Worm (Caenorhabditis elegans): ENCODE measurements around the gene ZK1055.2.
"Not testable (repeated sequence)": the region's sequence is repeated elsewhere in the genome, so short reads cannot be mapped to it uniquely, and the experiment has no call there.

ZK1055.2 gene

DNA sequence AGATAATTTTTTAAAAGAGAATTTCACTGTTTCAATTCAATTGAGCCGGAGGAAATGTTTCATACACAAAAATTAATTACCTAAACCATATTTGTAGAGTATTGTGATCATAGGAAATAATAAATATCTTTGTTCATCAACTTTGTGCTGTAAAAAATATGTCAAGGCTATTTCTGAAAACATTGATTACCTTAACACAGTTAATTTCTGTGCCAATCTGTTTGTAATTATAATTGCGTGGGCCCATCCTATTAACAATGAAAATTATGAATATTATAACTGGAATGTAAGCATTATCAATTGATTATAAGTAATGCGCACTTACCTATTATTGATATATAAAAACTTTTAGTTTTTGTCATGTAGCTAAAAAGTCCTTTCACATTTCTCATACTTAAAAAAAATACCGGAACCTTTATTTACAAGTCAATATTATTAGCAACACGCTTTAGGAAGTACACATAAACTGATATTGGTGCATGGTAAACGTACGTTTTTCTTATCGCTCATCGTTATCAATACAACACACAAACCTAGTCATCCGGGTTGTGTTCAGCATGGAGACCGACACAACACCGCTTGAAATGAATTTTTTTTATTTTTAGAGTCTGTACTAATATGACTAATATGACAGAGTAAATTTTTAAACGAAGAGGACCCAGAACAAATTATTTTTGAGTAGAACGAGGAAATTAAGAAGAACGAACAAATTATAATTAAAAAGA lies 14.8 kb upstream of the ZK1055.2 start, which contains the start of gene fut-2:
Gene fut-2 (minus strand): TSS at position 485 of the 725 bp plus-strand sequence.
- TF ChIP-seq C34F6.9 (tag; optimal IDR thresholded peaks at IDR 0.05): no peak
- TF ChIP-seq fos-1 (tag; optimal IDR thresholded peaks at IDR 0.05): peak; percentile 98
- TF ChIP-seq crh-2 (tag; optimal IDR thresholded peaks at IDR 0.05): peak; percentile 3

DNA sequence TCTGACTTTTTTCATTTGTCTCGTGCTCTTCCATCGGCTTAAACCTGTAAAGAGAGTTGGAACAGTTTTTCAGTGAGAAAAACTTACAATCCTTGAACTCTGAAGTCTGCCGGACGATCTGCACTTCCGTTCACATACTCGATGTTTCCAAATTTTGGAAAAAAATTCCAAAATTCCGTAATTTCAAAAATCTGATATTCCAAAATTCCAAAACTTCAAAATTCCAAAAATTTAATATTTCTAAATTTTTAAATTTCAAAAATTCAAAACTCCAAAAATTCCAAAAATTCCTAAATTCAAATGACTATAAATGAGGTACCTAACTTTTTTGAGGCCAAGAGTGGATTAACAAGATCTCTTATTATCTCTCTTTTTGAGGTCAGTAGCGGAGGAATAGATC lies 13.8 kb upstream of the ZK1055.2 start, which contains the start of gene EGAP9.4:
Gene EGAP9.4 (plus strand): TSS at position 301 of the 400 bp plus-strand sequence.
- TF ChIP-seq lsy-2 (tag; optimal IDR thresholded peaks at IDR 0.05) (no peak), aly-2 (tag; optimal IDR thresholded peaks at IDR 0.05) (no peak)

DNA sequence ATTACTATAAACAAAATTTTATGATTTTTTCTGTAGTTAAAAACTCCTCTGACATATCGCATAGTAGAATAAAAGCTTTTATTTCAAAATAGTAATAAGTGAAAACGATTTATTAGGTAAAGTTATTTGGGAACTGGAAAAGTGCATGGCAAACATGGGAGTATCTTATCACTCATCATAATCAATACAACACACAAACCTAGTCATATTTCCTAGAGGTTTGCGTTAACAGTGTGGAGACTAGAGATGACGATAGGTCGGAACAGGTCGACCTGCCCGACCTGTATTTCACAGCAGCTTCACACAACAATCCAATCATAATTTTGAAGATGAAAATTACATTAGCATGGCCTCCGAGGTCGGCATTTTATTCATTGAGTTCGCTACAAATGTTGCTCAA lies 10.4 kb upstream of the ZK1055.2 start, which contains the start of gene EGAP9.3:
Gene EGAP9.3 (minus strand): TSS at position 131 of the 400 bp plus-strand sequence.
- TF ChIP-seq nhr-129 (tag; optimal IDR thresholded peaks at IDR 0.05) (no peak), fos-1 (tag; optimal IDR thresholded peaks at IDR 0.05) (peak; percentile 74)

DNA sequence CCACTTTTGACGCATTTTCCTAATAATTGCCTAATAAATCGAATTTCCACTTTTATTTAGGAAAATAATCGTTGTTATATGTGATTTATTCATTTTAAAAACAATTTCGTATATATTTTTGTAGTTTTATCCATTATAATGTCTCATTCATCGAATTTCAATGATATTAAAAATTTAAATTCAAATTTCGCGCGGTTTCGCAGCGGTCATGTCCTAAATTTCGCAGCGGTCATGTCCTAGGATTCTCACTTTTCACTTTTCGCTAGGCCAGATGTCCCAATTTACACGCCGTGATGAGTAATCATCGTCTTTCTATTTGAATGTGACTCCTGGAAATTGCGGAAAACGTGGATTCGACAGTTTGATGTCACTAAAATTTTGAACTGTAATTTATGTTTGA lies 8.6 kb upstream of the ZK1055.2 start, which contains the start of gene ZK1055.4:
Gene ZK1055.4 (plus strand): TSS at position 301 of the 400 bp plus-strand sequence.
- TF ChIP-seq ceh-82, lin-39, mbf-1 (tag; optimal IDR thresholded peaks at IDR 0.05): not testable (repeated sequence)

DNA sequence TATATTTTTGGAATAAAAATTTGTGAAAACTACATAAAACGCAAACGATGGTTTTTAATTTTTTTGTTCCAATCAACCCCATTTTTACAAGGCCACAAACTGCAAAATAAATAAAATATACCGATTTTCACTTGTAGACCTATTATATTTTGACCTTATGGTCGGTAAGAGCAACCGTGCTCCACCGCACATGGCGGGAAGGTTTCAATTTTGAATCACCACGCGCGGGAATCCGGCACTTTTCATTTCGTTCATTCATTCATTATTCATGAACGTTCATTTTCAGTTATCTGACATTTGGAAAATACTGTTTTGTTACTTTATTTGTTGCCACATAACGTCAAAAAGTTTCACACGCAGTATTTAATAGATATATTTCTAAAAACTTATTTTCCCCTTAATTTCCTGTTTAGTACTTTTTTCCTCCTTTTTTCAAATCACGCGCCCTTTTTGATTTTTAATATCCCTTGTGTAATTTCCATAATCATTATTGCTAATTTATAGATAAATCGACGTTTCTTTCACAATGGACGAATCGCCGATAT lies 3.4 kb downstream of the ZK1055.2 start, which contains the start of gene hcp-1:
Gene hcp-1 (plus strand): TSS at position 495 of the 545 bp plus-strand sequence.
- TF ChIP-seq fos-1 (tag; optimal IDR thresholded peaks at IDR 0.05) (peak; percentile 10), mab-5 (tag; optimal IDR thresholded peaks at IDR 0.05) (no peak), skn-1 (tag; optimal IDR thresholded peaks at IDR 0.05) (no peak), nhr-21 (tag; optimal IDR thresholded peaks at IDR 0.05) (no peak), crh-2 (tag; optimal IDR thresholded peaks at IDR 0.05) (no peak), sma-3 (GFP tag; optimal IDR thresholded peaks at IDR 0.05) (no peak), gmeb-1 (tag; optimal IDR thresholded peaks at IDR 0.05) (peak; percentile 84), unc-62 (GFP tag; optimal IDR thresholded peaks at IDR 0.05) (no peak), mbf-1 (tag; optimal IDR thresholded peaks at IDR 0.05) (no peak), lin-13 (GFP tag; optimal IDR thresholded peaks at IDR 0.05) (no peak), elt-1 (tag; optimal IDR thresholded peaks at IDR 0.05) (no peak), ztf-11 (tag; optimal IDR thresholded peaks at IDR 0.05) (no peak), zag-1 (tag; optimal IDR thresholded peaks at IDR 0.05) (no peak), unc-55 (GFP tag; optimal IDR thresholded peaks at IDR 0.05) (peak; percentile 46)

DNA sequence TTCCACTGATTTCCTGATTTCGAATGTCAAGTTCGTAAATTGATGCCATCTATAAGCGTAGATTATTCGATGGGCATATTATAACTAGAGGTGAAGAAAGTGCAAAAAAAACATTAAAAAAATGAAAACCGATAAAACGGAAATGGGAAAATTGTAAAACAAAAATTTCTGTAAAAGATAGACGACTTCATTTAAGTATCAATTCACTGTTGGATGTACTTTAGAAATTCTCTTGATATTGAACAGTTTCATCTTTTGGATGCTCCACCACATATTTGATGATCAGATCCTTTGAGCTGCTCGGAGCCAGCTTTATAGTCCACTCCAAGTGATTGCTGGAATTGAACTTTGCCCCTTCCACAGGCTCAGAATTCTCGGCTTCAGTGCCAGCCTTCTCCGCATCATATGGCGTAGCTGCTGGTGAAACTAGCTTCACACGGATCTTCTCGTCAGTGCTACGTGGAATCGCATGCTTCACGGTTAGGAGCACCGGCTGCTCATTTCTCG lies 12.2 kb downstream of the ZK1055.2 start, which contains the start of gene ZK1055.6:
Gene ZK1055.6 (minus strand): TSS at position 51 of the 507 bp plus-strand sequence.
- TF ChIP-seq skn-1 (tag; optimal IDR thresholded peaks at IDR 0.05) (no peak), C34F6.9 (tag; optimal IDR thresholded peaks at IDR 0.05) (no peak), nhr-237 (tag; optimal IDR thresholded peaks at IDR 0.05) (no peak), R02D3.7 (tag; optimal IDR thresholded peaks at IDR 0.05) (no peak), gmeb-1 (tag; optimal IDR thresholded peaks at IDR 0.05) (no peak), ceh-16 (tag; optimal IDR thresholded peaks at IDR 0.05) (no peak)

DNA sequence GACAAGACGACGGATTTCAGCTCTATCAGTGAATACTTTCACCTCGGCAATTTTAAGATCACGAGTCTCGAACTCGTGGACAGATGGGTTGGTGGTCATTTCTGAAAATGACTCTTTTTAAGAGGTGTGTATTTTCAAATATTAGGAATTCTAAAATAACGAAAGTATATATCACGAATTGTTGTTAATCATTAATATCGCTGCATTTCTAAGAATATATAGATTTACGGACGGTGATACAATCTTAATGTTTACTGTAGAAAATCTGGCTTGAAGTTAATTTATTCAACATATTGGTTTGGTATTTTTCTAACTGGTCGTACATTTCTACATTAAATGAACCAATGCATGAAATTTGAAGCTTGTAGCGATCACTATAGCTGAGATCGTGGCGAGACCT lies 14.9 kb downstream of the ZK1055.2 start, which contains the start of gene ZK1055.7:
Gene ZK1055.7 (minus strand): TSS at position 101 of the 400 bp plus-strand sequence.
- TF ChIP-seq aly-2 (tag; optimal IDR thresholded peaks at IDR 0.05): no peak

DNA sequence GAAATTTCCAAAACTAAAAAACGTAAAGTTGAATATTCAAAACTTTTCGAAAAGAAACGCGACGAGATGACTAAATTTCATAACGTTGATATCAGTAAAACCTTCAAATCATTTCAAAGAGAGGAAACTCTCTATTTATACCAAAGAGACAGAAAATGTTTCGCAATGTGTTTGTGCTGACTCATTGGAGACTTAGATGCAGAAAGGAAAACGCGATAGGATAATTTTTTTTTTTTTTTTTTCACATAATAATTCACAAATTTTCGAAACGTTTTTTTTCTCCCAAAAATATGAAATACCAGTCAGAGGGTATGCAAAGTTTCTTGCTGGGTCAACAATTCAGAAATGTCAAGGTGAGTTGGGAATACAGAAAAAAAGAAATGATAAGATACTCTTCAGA lies 15.8 kb downstream of the ZK1055.2 start:
- TF ChIP-seq unc-55 (GFP tag; optimal IDR thresholded peaks at IDR 0.05) (peak; percentile 76), gmeb-1 (tag; optimal IDR thresholded peaks at IDR 0.05) (peak; percentile 47), skn-1 (tag; optimal IDR thresholded peaks at IDR 0.05) (peak; percentile 48), C34F6.9 (tag; optimal IDR thresholded peaks at IDR 0.05) (no peak), nhr-12 (tag; optimal IDR thresholded peaks at IDR 0.05) (no peak), mdl-1 (tag; optimal IDR thresholded peaks at IDR 0.05) (no peak), dmd-4 (tag; optimal IDR thresholded peaks at IDR 0.05) (no peak), fos-1 (tag; optimal IDR thresholded peaks at IDR 0.05) (peak; percentile 88)

All from whole organism, L2 larva.